Worm (Caenorhabditis elegans): ENCODE results near the gene lips-10.

The lips-10 gene

ce11 chrII:8488123-8488522 lies 49.2 kb downstream of the lips-10 start:
- TF ChIP-seq tbx-2 (tag; optimal IDR thresholded peaks at IDR 0.05), result no peak
- no peak for TF ChIP-seq ztf-4 (tag; optimal IDR thresholded peaks at IDR 0.05)
- TF ChIP-seq snpc-4 (tag; optimal IDR thresholded peaks at IDR 0.05), result no peak
- no peak for TF ChIP-seq nhr-25 (tag; optimal IDR thresholded peaks at IDR 0.05)
- TF ChIP-seq pqm-1 (tag; optimal IDR thresholded peaks at IDR 0.05), result no peak
- no peak for TF ChIP-seq egl-5 (tag; optimal IDR thresholded peaks at IDR 0.05)
- TF ChIP-seq aly-2 (tag; optimal IDR thresholded peaks at IDR 0.05), result no peak
- TF ChIP-seq elt-1 (tag; optimal IDR thresholded peaks at IDR 0.05), result no peak
- TF ChIP-seq ama-1 (optimal IDR thresholded peaks at IDR 0.05), result no peak
- TF ChIP-seq sea-2 (GFP tag; optimal IDR thresholded peaks at IDR 0.05), result no peak
- no peak for TF ChIP-seq eor-1 (tag; optimal IDR thresholded peaks at IDR 0.05)
- TF ChIP-seq nhr-23 (tag; optimal IDR thresholded peaks at IDR 0.05), result no peak
- no peak for TF ChIP-seq nhr-43 (tag; optimal IDR thresholded peaks at IDR 0.05; ENCODE audit: poor library complexity, severe bottlenecking)
- no peak for TF ChIP-seq ztf-11 (tag; optimal IDR thresholded peaks at IDR 0.05)
- no peak for TF ChIP-seq nhr-77 (tag; optimal IDR thresholded peaks at IDR 0.05)
- TF ChIP-seq fkh-2 (tag; optimal IDR thresholded peaks at IDR 0.05), result no peak

Data from whole organism, L3 larva.